Worm (Caenorhabditis elegans) whole organism, late embryonic: Measurements from ENCODE around the gene F07E5.12.

Source experiments
- ceh-30 ChIP-seq: fragments of 150-350 bp; optimal IDR thresholded peaks from 2 replicates; lab custom pipeline; 2014; ENCODE audit warnings: missing biosample characterization, missing genetic modification characterization
- ceh-9 ChIP-seq: sonication (generic microtip); optimal IDR thresholded peaks from 2 replicates; lab custom pipeline; 2016; ENCODE audit warnings: mild to moderate bottlenecking, missing genetic modification characterization, inconsistent platforms, missing compliant biosample characterization
- nfya-1 ChIP-seq: sonication (generic microtip); optimal IDR thresholded peaks from 2 replicates; lab custom pipeline; 2017; ENCODE audit warnings: missing genetic modification characterization, mild to moderate bottlenecking, missing compliant biosample characterization, antibody characterized with exemption, moderate library complexity
- nhr-11 ChIP-seq: fragments of 150-350 bp; optimal IDR thresholded peaks from 2 replicates; lab custom pipeline; 2014; ENCODE audit warnings: missing biosample characterization, missing genetic modification characterization
- npax-4 ChIP-seq: sonication (generic microtip); optimal IDR thresholded peaks from 2 replicates; lab custom pipeline; 2016; ENCODE audit warnings: missing genetic modification characterization, missing compliant biosample characterization
- pha-4 ChIP-seq: fragments of 150-350 bp; optimal IDR thresholded peaks from 2 replicates; lab custom pipeline; 2018; ENCODE audit warnings: missing biosample characterization, missing genetic modification reagents, missing genetic modification characterization
- pqm-1 ChIP-seq: sonication (generic microtip); optimal IDR thresholded peaks from 2 replicates; lab custom pipeline; 2016; ENCODE audit warnings: missing genetic modification characterization, missing compliant biosample characterization
- sdc-2 ChIP-seq: sonication (generic microtip); optimal IDR thresholded peaks from 2 replicates; lab custom pipeline; 2016; ENCODE audit warnings: missing genotype, missing genetic modification characterization, missing compliant biosample characterization
- sox-4 ChIP-seq: sonication (generic microtip); optimal IDR thresholded peaks from 2 replicates; lab custom pipeline; 2017; ENCODE audit warnings: mild to moderate bottlenecking, missing genetic modification characterization, inconsistent platforms, missing compliant biosample characterization

The F07E5.12 gene

ce11 chrII:2114488-2114887, 46.7 kb downstream of the F07E5.12 start:
- TF ChIP-seq nhr-11 (no peak), sdc-2 (tag; lab: Kevin White, UChicago) (no peak), pha-4 (tag; lab: Kevin White, UChicago) (no peak)

- TF ChIP-seq sox-4 (tag; lab: Kevin White, UChicago) = no peak
- no peak for TF ChIP-seq nfya-1 (tag; lab: Kevin White, UChicago)
- no peak for TF ChIP-seq ceh-9
- TF ChIP-seq npax-4 (tag; lab: Kevin White, UChicago) = no peak
- TF ChIP-seq pqm-1 (tag; lab: Kevin White, UChicago) = no peak
- no peak for TF ChIP-seq ceh-30
Measured at ce11 chrII:2116794-2117193, 49.0 kb downstream of the F07E5.12 start, which contains the start of gene srh-195. TSS of gene srh-195 (minus strand) at chrII:2116894.
